Worm (Caenorhabditis elegans): Measurements from ENCODE around the gene ckc-1.

ckc-1 gene

ce11 chrX:3611042-3611623, 34.7 kb downstream of the ckc-1 start, which contains the start of gene C18B2.5 (continued):
- TF ChIP-seq unc-39 (tag; optimal IDR thresholded peaks at IDR 0.05): no peak
- no peak for TF ChIP-seq fkh-10 (GFP tag; optimal IDR thresholded peaks at IDR 0.05)
- TF ChIP-seq egl-43 (GFP tag; IDR thresholded peaks at IDR 0.05): no peak
- no peak for TF ChIP-seq jun-1 (tag; optimal IDR thresholded peaks at IDR 0.05)
- TF ChIP-seq ceh-20 (GFP tag; IDR thresholded peaks at IDR 0.05): no peak
- no peak for TF ChIP-seq lin-1 (GFP tag; IDR thresholded peaks at IDR 0.05)
- TF ChIP-seq rbr-2 (tag; optimal IDR thresholded peaks at IDR 0.05): no peak
- no peak for TF ChIP-seq nhr-76 (tag; optimal IDR thresholded peaks at IDR 0.05)
- no peak for TF ChIP-seq nhr-41 (GFP tag; IDR thresholded peaks at IDR 0.05)
- no peak for TF ChIP-seq daf-12 (tag; optimal IDR thresholded peaks at IDR 0.05)
- TF ChIP-seq tag-97 (GFP tag; IDR thresholded peaks at IDR 0.05): no peak
- no peak for TF ChIP-seq unc-62 (GFP tag; optimal IDR thresholded peaks at IDR 0.05 in 1 of 2)
- TF ChIP-seq unc-62 (tag; optimal IDR thresholded peaks at IDR 0.05): no peak
- no peak for TF ChIP-seq arid-1 (GFP tag; conservative IDR thresholded peaks at IDR 0.05)
- no peak for TF ChIP-seq ctbp-1 (GFP tag; IDR thresholded peaks at IDR 0.05)
- no peak for TF ChIP-seq vab-7 (GFP tag; IDR thresholded peaks at IDR 0.05)
- TF ChIP-seq dve-1 (tag; optimal IDR thresholded peaks at IDR 0.05; ENCODE audit: insufficient read depth): peak; percentile 33
- TF ChIP-seq ama-1 (optimal IDR thresholded peaks at IDR 0.05): no peak
- no peak for TF ChIP-seq zfp-3 (GFP tag; conservative IDR thresholded peaks at IDR 0.05)
- TF ChIP-seq madf-9 (GFP tag; conservative IDR thresholded peaks at IDR 0.05): no peak
- peak; percentile 65 for TF ChIP-seq hlh-30 (tag; optimal IDR thresholded peaks at IDR 0.05; ENCODE audit: insufficient read depth)
- no peak for TF ChIP-seq zip-2 (tag; optimal IDR thresholded peaks at IDR 0.05)
- TF ChIP-seq ceh-62 (tag; optimal IDR thresholded peaks at IDR 0.05): no peak
- TF ChIP-seq lin-29 (GFP tag; IDR thresholded peaks at IDR 0.05): no peak
- TF ChIP-seq ztf-11 (tag; optimal IDR thresholded peaks at IDR 0.05): no peak
- TF ChIP-seq nhr-77 (tag; optimal IDR thresholded peaks at IDR 0.05): peak; percentile 64
- no peak for TF ChIP-seq zfp-2 (tag; optimal IDR thresholded peaks at IDR 0.05)
- TF ChIP-seq lin-15B (tag; optimal IDR thresholded peaks at IDR 0.05): no peak
- peak; percentile 74 for TF ChIP-seq nhr-28 (tag; optimal IDR thresholded peaks at IDR 0.05)
- no peak for TF ChIP-seq Y75B8A.6 (GFP tag; IDR thresholded peaks at IDR 0.05)
- no peak for TF ChIP-seq lir-3 (tag; optimal IDR thresholded peaks at IDR 0.05)
- no peak for TF ChIP-seq snpc-4 (tag; optimal IDR thresholded peaks at IDR 0.05)
- TF ChIP-seq F37D6.2 (tag; optimal IDR thresholded peaks at IDR 0.05): no peak
- TF ChIP-seq lin-38 (GFP tag; IDR thresholded peaks at IDR 0.05): no peak
- no peak for TF ChIP-seq dmd-8 (GFP tag; IDR thresholded peaks at IDR 0.05)
- peak; percentile 66 for TF ChIP-seq hlh-11 (tag; optimal IDR thresholded peaks at IDR 0.05)
- TF ChIP-seq dmd-6 (GFP tag; IDR thresholded peaks at IDR 0.05): peak; percentile 73
- no peak for TF ChIP-seq Y105C5A.15 (GFP tag; IDR thresholded peaks at IDR 0.05)

- TF ChIP-seq lin-13 (GFP tag; optimal IDR thresholded peaks at IDR 0.05) (no peak), unc-62 (GFP tag; optimal IDR thresholded peaks at IDR 0.05 in 1 of 2) (peak in 1 of 2 experiments; percentile 91), unc-62 (tag; optimal IDR thresholded peaks at IDR 0.05) (no peak), pqm-1 (tag; optimal IDR thresholded peaks at IDR 0.05) (peak; percentile 41), T20F7.1 (GFP tag; optimal IDR thresholded peaks at IDR 0.05) (no peak), daf-16 (GFP tag; optimal IDR thresholded peaks at IDR 0.05) (no peak), daf-16 (tag; optimal IDR thresholded peaks at IDR 0.05) (peak; percentile 15)
Measured at ce11 chrX:3611740-3612139, 35.3 kb downstream of the ckc-1 start.
